Fruit fly (Drosophila melanogaster) whole organism, pupa: ENCODE results near the gene CapaR.

Source experiments
- CG12605 ChIP-seq: fragments of 200-800 bp; sonication (Bioruptor generic); IDR thresholded peaks from 2 replicates; pipeline ENCODE4 v1.3.6; 2022; ENCODE audit warnings: missing biosample characterization, missing genetic modification characterization
- CG14655 ChIP-seq: fragments of 200-800 bp; sonication (Bioruptor generic); optimal IDR thresholded peaks from 3 replicates; lab custom pipeline; 2017; ENCODE audit warnings: mild to moderate bottlenecking, missing biosample characterization, missing genetic modification reagents, missing genetic modification characterization
- CG17806 ChIP-seq: fragments of 200-800 bp; sonication (Bioruptor generic); optimal IDR thresholded peaks from 2 replicates; lab custom pipeline; 2018; ENCODE audit warnings: missing biosample characterization, mild to moderate bottlenecking, missing genetic modification characterization, moderate library complexity
- CG32121 ChIP-seq: fragments of 200-800 bp; sonication (Bioruptor generic); IDR thresholded peaks from 2 replicates; pipeline ENCODE4 v1.3.6; 2022; ENCODE audit warnings: missing biosample characterization, missing genetic modification characterization
- CG8159 ChIP-seq: fragments of 200-800 bp; sonication (Bioruptor generic); optimal IDR thresholded peaks from 3 replicates; lab custom pipeline; 2018; ENCODE audit warnings: missing biosample characterization, mild to moderate bottlenecking, missing genetic modification characterization, moderate library complexity
- EcR ChIP-seq: fragments of 200-800 bp; sonication (Bioruptor generic); optimal IDR thresholded peaks from 3 replicates; lab custom pipeline; 2019; ENCODE audit warnings: missing biosample characterization, missing genetic modification characterization, mild to moderate bottlenecking, moderate library complexity, missing genetic modification reagents
- Pif1A ChIP-seq: fragments of 200-800 bp; sonication (Bioruptor generic); optimal IDR thresholded peaks from 3 replicates; lab custom pipeline; 2016; ENCODE audit warnings: missing biosample characterization, missing genetic modification characterization
- rn ChIP-seq: fragments of 200-800 bp; sonication (Bioruptor generic); IDR thresholded peaks from 2 replicates; pipeline ENCODE4 v1.3.6; 2022; ENCODE audit warnings: missing biosample characterization, missing genetic modification characterization

DNA sequence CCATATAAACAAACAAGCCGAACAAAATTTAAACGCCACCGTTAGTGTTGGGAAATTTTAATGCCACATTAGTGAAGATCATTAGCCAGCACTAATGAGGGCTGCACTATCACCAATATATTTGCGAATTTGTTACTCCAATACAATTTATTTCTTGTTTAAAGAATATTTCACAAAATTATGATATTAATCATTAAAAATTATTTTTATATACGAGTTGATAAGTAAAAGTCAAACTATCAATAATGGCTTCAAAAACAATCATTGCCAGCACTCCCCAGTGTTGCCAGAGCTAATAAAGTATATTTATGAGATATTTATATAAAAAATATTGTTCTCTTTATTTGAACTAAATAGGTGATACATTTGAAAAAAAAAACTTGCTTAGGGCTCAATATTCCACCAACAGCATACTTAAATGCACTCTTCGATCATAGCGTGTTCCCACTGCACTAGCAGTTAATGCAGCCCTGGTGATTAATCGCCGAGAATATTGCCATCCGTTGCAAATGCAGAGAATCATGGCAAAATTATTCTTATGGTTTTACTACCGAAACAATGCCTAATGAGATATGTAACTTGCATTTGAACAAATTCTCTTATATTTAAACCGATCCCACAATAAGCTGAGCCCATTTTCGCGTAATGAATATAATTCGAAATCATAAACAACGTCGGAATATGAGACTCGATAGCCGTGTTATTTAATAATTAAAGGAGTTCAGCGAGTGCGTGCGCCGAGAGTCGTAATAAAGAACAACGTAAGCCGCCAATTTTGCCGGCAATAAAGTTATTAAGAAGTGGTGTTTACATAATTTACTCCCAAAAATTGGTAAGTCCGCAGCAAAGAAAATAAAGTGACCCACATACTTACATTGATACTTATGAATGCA is 45.9 kb downstream of the CapaR start, which contains the start of the genes SAK and Cdk12:
- TF ChIP-seq EcR (GFP tag; lab: Kevin White, UChicago): no peak
- no peak; the same call in 1 of the 2 replicates for TF ChIP-seq rn (GFP tag; lab: Robert Waterston, UW)
- TF ChIP-seq CG17806 (tag; lab: Kevin White, UChicago): peak; percentile 72
- 0 out of 2 replicates have a peak, but pooled peaks have one; percentile 42 for TF ChIP-seq CG12605
- peak; percentile 87 for TF ChIP-seq CG14655 (GFP tag; lab: Kevin White, UChicago)
- peak; percentile 67 for TF ChIP-seq Pif1A
- peak; percentile 77 for TF ChIP-seq CG32121 (GFP tag; lab: Robert Waterston, UW)
- TF ChIP-seq CG8159 (tag; lab: Kevin White, UChicago): peak; percentile 84
